Fruit fly (Drosophila melanogaster) whole organism, pupa: ENCODE results near the gene Pgd.

Experiments
- CG10348 ChIP-seq: fragments of 200-800 bp; sonication (Bioruptor generic); IDR thresholded peaks from 2 replicates; pipeline ENCODE4 v1.3.6; 2022; ENCODE audit warnings: missing biosample characterization, missing genetic modification characterization
- CG32121 ChIP-seq: fragments of 200-800 bp; sonication (Bioruptor generic); IDR thresholded peaks from 2 replicates; pipeline ENCODE4 v1.3.6; 2022; ENCODE audit warnings: missing biosample characterization, missing genetic modification characterization
- CG9948 ChIP-seq: fragments of 200-800 bp; sonication (Bioruptor generic); optimal IDR thresholded peaks from 2 replicates; lab custom pipeline; 2018; ENCODE audit warnings: missing biosample characterization, mild to moderate bottlenecking, missing genetic modification characterization, moderate library complexity
- gl ChIP-seq: fragments of 200-800 bp; sonication (Bioruptor generic); optimal IDR thresholded peaks from 2 replicates; lab custom pipeline; 2018; ENCODE audit warnings: missing biosample characterization, mild to moderate bottlenecking, missing genetic modification characterization
- rn ChIP-seq: fragments of 200-800 bp; sonication (Bioruptor generic); IDR thresholded peaks from 2 replicates; pipeline ENCODE4 v1.3.6; 2022; ENCODE audit warnings: missing biosample characterization, missing genetic modification characterization

- no peak for TF ChIP-seq CG10348 (GFP tag; lab: Robert Waterston, UW)
- TF ChIP-seq rn (GFP tag; lab: Robert Waterston, UW) = no peak
- no peak for TF ChIP-seq gl (tag; lab: Kevin White, UChicago)
- TF ChIP-seq CG9948 (tag; lab: Kevin White, UChicago) = no peak
- TF ChIP-seq CG32121 = no peak
These were observed 52.7 kb downstream of the Pgd start for dm6 chrX:2197414-2198271.
